Fruit fly (Drosophila melanogaster) S2 (cell line): Measurements from ENCODE around the gene SMSr.

Source experiments
- CG8478 ChIP-seq: fragments of >200 bp; optimal IDR thresholded peaks from 2 replicates; lab custom pipeline; 2018
- CTCF ChIP-seq, 2 experiments: fragments of >200 bp; optimal IDR thresholded peaks; 2 replicates each; lab custom pipeline; 2018

DNA sequence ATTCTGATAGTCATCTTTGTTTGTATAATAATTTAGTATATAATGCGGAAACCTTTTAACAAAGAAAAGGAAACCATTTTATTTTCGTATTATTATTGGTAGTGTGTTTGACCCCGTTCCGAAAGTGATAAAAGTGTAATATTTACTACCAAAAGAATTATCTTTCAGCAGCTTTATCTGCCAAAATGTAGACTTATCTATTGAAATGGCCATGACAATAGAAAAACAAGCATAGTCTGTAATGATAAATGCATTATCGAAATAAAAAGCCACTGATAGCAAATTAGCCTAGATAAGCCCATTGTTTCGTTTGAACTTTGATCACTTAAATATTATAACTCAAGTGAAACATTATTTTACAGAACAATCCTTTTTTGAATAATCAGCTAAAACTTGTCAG is 5.1 kb downstream of the SMSr start:
- no peak for TF ChIP-seq CG8478 (lab: Kevin White, UChicago)
- no peak for TF ChIP-seq CTCF (optimal IDR thresholded peaks at IDR 0.05; lab: Kevin White, UChicago)
